Worm (Caenorhabditis elegans) whole organism, L2 larva: ENCODE measurements around the gene tag-321.

Experiments used
- C34F6.9 ChIP-seq: fragments of 150-350 bp; optimal IDR thresholded peaks from 2 replicates; lab custom pipeline; 2014; ENCODE audit warnings: missing biosample characterization, missing genetic modification characterization
- F13H6.1 ChIP-seq: sonication (generic microtip); optimal IDR thresholded peaks from 2 replicates; lab custom pipeline; 2016; ENCODE audit warnings: missing genetic modification characterization, missing compliant biosample characterization
- R02D3.7 ChIP-seq: fragments of 150-350 bp; optimal IDR thresholded peaks from 2 replicates; lab custom pipeline; 2014; ENCODE audit warnings: missing biosample characterization, missing genetic modification characterization
- ZK546.5 ChIP-seq: sonication (generic microtip); optimal IDR thresholded peaks from 2 replicates; lab custom pipeline; 2017; ENCODE audit warnings: missing biosample characterization, missing genetic modification characterization
- aly-2 ChIP-seq: fragments of 150-350 bp; optimal IDR thresholded peaks from 2 replicates; lab custom pipeline; 2014; ENCODE audit warnings: missing biosample characterization, missing genetic modification characterization
- ama-1 ChIP-seq: fragments of 150-350 bp; optimal IDR thresholded peaks from 2 replicates; lab custom pipeline; 2018; ENCODE audit warnings: inconsistent platforms
- ceh-82 ChIP-seq: fragments of 150-350 bp; optimal IDR thresholded peaks from 2 replicates; lab custom pipeline; 2014; ENCODE audit warnings: missing biosample characterization, missing genetic modification characterization
- crh-2 ChIP-seq: sonication (generic microtip); optimal IDR thresholded peaks from 2 replicates; lab custom pipeline; 2017; ENCODE audit warnings: missing biosample characterization, missing genetic modification characterization
- dmd-4 ChIP-seq: sonication (generic microtip); optimal IDR thresholded peaks from 2 replicates; lab custom pipeline; 2017; ENCODE audit warnings: missing biosample characterization, missing genetic modification characterization
- egl-27 ChIP-seq: sonication (generic microtip); optimal IDR thresholded peaks from 3 replicates; lab custom pipeline; 2017; ENCODE audit warnings: missing biosample characterization, missing genetic modification reagents, missing genetic modification characterization
- elt-1 ChIP-seq: fragments of 150-350 bp; optimal IDR thresholded peaks from 2 replicates; lab custom pipeline; 2014; ENCODE audit warnings: missing biosample characterization, missing genetic modification characterization
- elt-3 ChIP-seq: sonication (generic microtip); optimal IDR thresholded peaks from 2 replicates; lab custom pipeline; 2017; ENCODE audit warnings: missing biosample characterization, missing genetic modification characterization
- fos-1 ChIP-seq: fragments of 150-350 bp; optimal IDR thresholded peaks from 2 replicates; lab custom pipeline; 2014; ENCODE audit warnings: missing biosample characterization, missing genetic modification characterization
- gmeb-1 ChIP-seq: fragments of 150-350 bp; optimal IDR thresholded peaks from 2 replicates; lab custom pipeline; 2014; ENCODE audit warnings: missing biosample characterization, missing genetic modification characterization
- lin-11 ChIP-seq: fragments of 150-350 bp; sonication (generic microtip); optimal IDR thresholded peaks from 2 replicates; lab custom pipeline; 2014; ENCODE audit warnings: missing biosample characterization, missing genetic modification characterization, inconsistent platforms, mixed read lengths
- mab-5 ChIP-seq: fragments of 150-350 bp; optimal IDR thresholded peaks from 2 replicates; lab custom pipeline; 2014; ENCODE audit warnings: missing biosample characterization, missing genetic modification characterization
- mbf-1 ChIP-seq: sonication (generic microtip); optimal IDR thresholded peaks from 2 replicates; lab custom pipeline; 2017; ENCODE audit warnings: missing biosample characterization, missing genetic modification characterization
- nhr-129 ChIP-seq: fragments of 150-350 bp; optimal IDR thresholded peaks from 2 replicates; lab custom pipeline; 2014; ENCODE audit warnings: missing biosample characterization, missing genetic modification characterization
- nhr-21 ChIP-seq: fragments of 150-350 bp; optimal IDR thresholded peaks from 2 replicates; lab custom pipeline; 2014; ENCODE audit warnings: missing biosample characterization, missing genetic modification characterization
- nhr-23 ChIP-seq: fragments of 150-350 bp; optimal IDR thresholded peaks from 2 replicates; lab custom pipeline; 2014; ENCODE audit warnings: missing biosample characterization, missing genetic modification reagents, missing genetic modification characterization
- nhr-25 ChIP-seq: fragments of 150-350 bp; sonication (generic microtip); optimal IDR thresholded peaks from 3 replicates; lab custom pipeline; 2014; ENCODE audit warnings: missing biosample characterization, missing genetic modification characterization
- nhr-6 ChIP-seq: fragments of 150-350 bp; optimal IDR thresholded peaks from 2 replicates; lab custom pipeline; 2014; ENCODE audit warnings: missing biosample characterization, missing genetic modification characterization
- peb-1 ChIP-seq: fragments of 150-350 bp; optimal IDR thresholded peaks from 2 replicates; lab custom pipeline; 2014; ENCODE audit warnings: missing biosample characterization, missing genetic modification characterization
- skn-1 ChIP-seq: sonication (generic microtip); optimal IDR thresholded peaks from 2 replicates; lab custom pipeline; 2017; ENCODE audit warnings: missing biosample characterization, missing genetic modification characterization
- sma-3 ChIP-seq: sonication (generic microtip); optimal IDR thresholded peaks from 2 replicates; lab custom pipeline; 2016; ENCODE audit warnings: missing genetic modification reagents, missing genetic modification characterization, missing compliant biosample characterization
- sma-9 ChIP-seq, 2 experiments: fragments of 150-350 bp in 1 of 2; sonication (generic microtip) in 1 of 2; optimal IDR thresholded peaks; 2 replicates each; lab custom pipeline; 2014 to 2016; ENCODE audit warnings: missing genetic modification characterization in 2 of 2, mild to moderate bottlenecking in 1 of 2, missing biosample characterization in 1 of 2, missing compliant biosample characterization in 1 of 2, missing genetic modification reagents in 1 of 2, moderate library complexity in 1 of 2
- snpc-4 ChIP-seq: fragments of 150-350 bp; optimal IDR thresholded peaks from 2 replicates; lab custom pipeline; 2014; ENCODE audit warnings: missing biosample characterization, missing genetic modification characterization
- unc-39 ChIP-seq: fragments of 150-350 bp; optimal IDR thresholded peaks from 2 replicates; lab custom pipeline; 2014; ENCODE audit warnings: missing biosample characterization, missing genetic modification characterization
- unc-55 ChIP-seq: fragments of 150-350 bp; sonication (generic microtip); optimal IDR thresholded peaks from 3 replicates; lab custom pipeline; 2014; ENCODE audit warnings: missing biosample characterization, missing genetic modification reagents, missing genetic modification characterization
- zag-1 ChIP-seq: fragments of 150-350 bp; optimal IDR thresholded peaks from 2 replicates; lab custom pipeline; 2014; ENCODE audit warnings: missing biosample characterization, missing genetic modification characterization
- ztf-4 ChIP-seq: fragments of 150-350 bp; optimal IDR thresholded peaks from 2 replicates; lab custom pipeline; 2014; ENCODE audit warnings: missing biosample characterization, missing genetic modification characterization

tag-321 gene

DNA sequence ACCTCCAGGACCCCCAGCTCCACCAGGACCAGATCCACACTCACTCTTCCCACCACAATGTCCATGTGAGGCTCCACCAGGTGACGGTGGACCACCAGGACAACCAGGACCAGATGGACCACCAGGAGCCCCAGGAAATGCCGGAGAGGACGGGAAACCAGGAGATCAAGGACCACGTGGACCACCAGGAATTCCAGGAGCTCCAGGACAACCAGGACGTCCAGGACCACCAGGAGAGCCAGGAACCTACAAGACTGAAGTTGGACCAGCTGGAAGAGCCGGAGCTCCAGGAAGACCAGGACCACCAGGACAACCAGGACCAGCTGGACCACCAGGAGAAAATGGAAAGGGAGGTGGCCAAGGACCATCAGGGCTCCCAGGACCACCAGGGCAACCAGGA, 29.5 kb downstream of the tag-321 start:
- TF ChIP-seq egl-27 (tag; lab: Kevin White, UChicago) (no peak), snpc-4 (no peak), ama-1 (lab: Kevin White, UChicago) (no peak), peb-1 (tag; lab: Kevin White, UChicago) (no peak), nhr-25 (no peak), skn-1 (tag; lab: Kevin White, UChicago) (no peak), elt-1 (tag; lab: Kevin White, UChicago) (no peak), R02D3.7 (tag; lab: Kevin White, UChicago) (no peak), fos-1 (tag; lab: Kevin White, UChicago) (no peak), nhr-6 (tag; lab: Kevin White, UChicago) (no peak), zag-1 (tag; lab: Kevin White, UChicago) (no peak), elt-3 (tag; lab: Kevin White, UChicago) (no peak), mab-5 (tag; lab: Kevin White, UChicago) (no peak), ceh-82 (no peak), gmeb-1 (tag; lab: Kevin White, UChicago) (no peak)

DNA sequence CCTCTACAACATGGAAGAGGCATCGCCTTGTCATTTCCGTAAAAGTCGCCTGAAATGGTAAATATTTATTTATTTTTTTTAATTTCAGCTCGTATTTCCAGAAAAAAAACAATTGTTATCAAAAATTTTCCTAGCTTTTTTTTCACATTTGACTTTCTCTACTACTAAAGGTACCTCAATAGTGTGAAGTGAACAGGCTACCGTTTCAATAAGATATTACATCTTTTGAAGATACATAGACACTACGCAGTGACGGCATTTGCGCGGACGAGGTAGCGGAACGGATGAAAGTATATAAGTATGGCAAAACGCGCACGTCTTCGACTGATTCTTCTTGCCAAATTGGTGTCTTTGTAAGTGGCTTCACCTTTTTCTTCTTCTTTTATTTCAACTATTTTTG, 30.5 kb downstream of the tag-321 start, which contains the start of gene col-14:
col-14 (plus strand) TSS at position 301 of the 400 bp plus-strand sequence.
- no peak for TF ChIP-seq nhr-129 (tag; lab: Kevin White, UChicago)
- TF ChIP-seq lin-11 (tag; lab: Kevin White, UChicago): no peak
- no peak for TF ChIP-seq F13H6.1 (tag; lab: Kevin White, UChicago)
- no peak for TF ChIP-seq egl-27 (tag; lab: Kevin White, UChicago)
- no peak for TF ChIP-seq unc-39 (tag; lab: Kevin White, UChicago)
- TF ChIP-seq nhr-25: no peak
- no peak for TF ChIP-seq dmd-4 (tag; lab: Kevin White, UChicago)
- TF ChIP-seq, all 48 proteins: peak for 0

DNA sequence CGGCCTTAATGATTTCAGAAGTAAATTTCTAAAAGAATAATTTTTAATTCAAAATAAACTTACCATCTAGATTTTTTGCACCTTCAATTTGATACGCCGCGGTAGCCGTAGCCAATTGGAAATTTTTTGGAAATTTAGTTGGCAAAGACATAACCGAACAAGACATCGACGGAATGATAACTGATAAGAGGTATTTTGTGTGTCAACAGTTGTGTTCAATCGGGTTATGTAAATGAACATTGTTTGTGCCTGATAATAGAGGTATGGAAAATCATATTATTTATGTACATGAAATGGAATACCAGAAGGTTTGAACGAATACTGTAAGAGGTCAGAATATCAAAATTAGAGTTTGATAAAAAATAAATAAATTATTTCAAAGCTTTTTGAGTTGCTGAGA, 35.8 kb downstream of the tag-321 start, which contains the start of gene klo-1:
klo-1 (minus strand) TSS at position 388 of the 400 bp plus-strand sequence.
- no peak for TF ChIP-seq gmeb-1 (tag; lab: Kevin White, UChicago)
- TF ChIP-seq C34F6.9 (tag; lab: Kevin White, UChicago): no peak
- no peak for TF ChIP-seq elt-3 (tag; lab: Kevin White, UChicago)
- TF ChIP-seq crh-2 (tag; lab: Kevin White, UChicago): peak; percentile 54
- no peak for TF ChIP-seq ZK546.5 (tag; lab: Kevin White, UChicago)
- no peak for TF ChIP-seq nhr-21
- TF ChIP-seq fos-1 (tag; lab: Kevin White, UChicago): peak; percentile 83
- TF ChIP-seq sma-9 (GFP tag; optimal IDR thresholded peaks at IDR 0.05; lab: Kevin White, UChicago): peak; percentile 38
- no peak for TF ChIP-seq sma-9 (tag; optimal IDR thresholded peaks at IDR 0.05; lab: Kevin White, UChicago)

DNA sequence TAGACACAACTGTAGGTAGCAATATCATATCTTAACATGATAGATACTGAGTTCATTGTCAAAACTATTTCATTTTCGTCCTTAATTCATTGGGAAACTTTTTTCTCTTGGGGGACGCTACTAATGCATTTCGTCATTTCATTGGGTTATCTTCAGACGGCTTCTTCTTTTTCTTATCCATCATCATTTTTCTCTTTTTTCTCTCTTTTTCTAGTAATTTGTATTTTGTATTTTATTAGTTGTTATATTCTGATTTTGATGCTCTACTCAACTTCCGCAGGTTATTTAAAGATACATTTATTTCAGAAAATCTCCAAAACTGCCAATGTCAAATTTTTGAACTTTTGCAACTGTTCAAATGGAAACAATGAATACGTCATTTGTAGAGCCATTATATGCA, 40.1 kb downstream of the tag-321 start, which contains the start of gene npr-35:
npr-35 (plus strand) TSS at position 301 of the 400 bp plus-strand sequence.
- TF ChIP-seq aly-2 (no peak), mbf-1 (no peak), nhr-129 (tag; lab: Kevin White, UChicago) (no peak), ZK546.5 (tag; lab: Kevin White, UChicago) (no peak), C34F6.9 (tag; lab: Kevin White, UChicago) (no peak), skn-1 (tag; lab: Kevin White, UChicago) (no peak), unc-55 (no peak), unc-39 (tag; lab: Kevin White, UChicago) (no peak), sma-3 (no peak), lin-11 (tag; lab: Kevin White, UChicago) (no peak), dmd-4 (tag; lab: Kevin White, UChicago) (no peak), ztf-4 (tag; lab: Kevin White, UChicago) (no peak), ceh-82 (no peak)

DNA sequence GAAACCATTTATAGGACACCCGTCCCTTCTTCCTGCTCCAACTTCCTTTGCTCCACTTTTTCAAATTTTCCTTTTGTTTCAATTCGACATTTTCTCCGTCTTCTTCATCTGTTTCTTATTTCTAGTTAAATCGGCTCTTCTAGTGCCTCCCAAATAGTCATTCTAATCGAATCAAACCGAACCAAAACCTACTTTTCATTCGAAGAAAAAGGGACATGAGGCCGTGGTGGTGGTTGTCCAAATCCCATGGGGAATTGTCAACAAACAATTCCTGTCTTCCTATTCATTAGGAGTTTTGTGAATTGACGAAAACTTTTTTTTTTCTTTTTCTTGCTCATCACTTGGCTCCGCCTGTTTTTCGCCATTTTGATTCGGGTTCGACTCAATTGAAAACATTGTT, 47.0 kb downstream of the tag-321 start:
- no peak for TF ChIP-seq dmd-4 (tag; lab: Kevin White, UChicago)

DNA sequence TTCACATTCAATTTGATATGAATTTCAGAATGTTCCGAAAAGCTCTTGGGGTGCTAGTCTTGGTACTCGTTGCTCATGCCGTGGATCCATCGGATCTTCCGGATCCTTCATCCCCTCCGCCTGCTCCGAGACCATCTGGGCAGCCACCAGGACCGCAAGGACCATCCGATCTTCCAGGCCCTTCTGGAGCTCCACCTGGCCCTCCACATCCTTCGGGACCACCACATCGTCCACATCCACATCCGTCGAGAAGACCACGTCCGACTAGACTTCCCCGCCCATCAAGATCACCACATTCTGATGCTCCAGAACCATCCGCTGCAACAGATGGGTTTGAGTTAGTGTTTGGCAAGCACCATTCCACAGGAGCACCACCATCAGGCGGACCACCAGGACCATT, 49.0 kb downstream of the tag-321 start, which contains the start of gene clx-1:
clx-1 (plus strand) TSS at position 30 of the 400 bp plus-strand sequence.
- TF ChIP-seq mbf-1 (no peak), aly-2 (no peak), nhr-23 (tag; lab: Kevin White, UChicago) (no peak)
